Fruit fly (Drosophila melanogaster) Kc167 (cell line): ENCODE data around the gene TrpRS.

Experiments
- Myc ChIP-seq: fragments of >200 bp; optimal IDR thresholded peaks from 2 replicates; lab custom pipeline; 2017; ENCODE audit warnings: missing external identifiers
- Sin3A ChIP-seq: fragments of >200 bp; optimal IDR thresholded peaks from 2 replicates; lab custom pipeline; 2018; ENCODE audit warnings: missing external identifiers
- h ChIP-seq: fragments of >200 bp; optimal IDR thresholded peaks from 3 replicates; lab custom pipeline; 2018; ENCODE audit warnings: missing external identifiers
- insv ChIP-seq: fragments of >200 bp; optimal IDR thresholded peaks from 3 replicates; lab custom pipeline; 2018; ENCODE audit warnings: missing external identifiers
- psq ChIP-seq: fragments of >200 bp; optimal IDR thresholded peaks from 2 replicates; lab custom pipeline; 2017; ENCODE audit warnings: missing external identifiers
- ttk ChIP-seq: sonication (Bioruptor generic); optimal IDR thresholded peaks from 2 replicates; lab custom pipeline; 2017; ENCODE audit warnings: missing external identifiers

Gene TrpRS

DNA sequence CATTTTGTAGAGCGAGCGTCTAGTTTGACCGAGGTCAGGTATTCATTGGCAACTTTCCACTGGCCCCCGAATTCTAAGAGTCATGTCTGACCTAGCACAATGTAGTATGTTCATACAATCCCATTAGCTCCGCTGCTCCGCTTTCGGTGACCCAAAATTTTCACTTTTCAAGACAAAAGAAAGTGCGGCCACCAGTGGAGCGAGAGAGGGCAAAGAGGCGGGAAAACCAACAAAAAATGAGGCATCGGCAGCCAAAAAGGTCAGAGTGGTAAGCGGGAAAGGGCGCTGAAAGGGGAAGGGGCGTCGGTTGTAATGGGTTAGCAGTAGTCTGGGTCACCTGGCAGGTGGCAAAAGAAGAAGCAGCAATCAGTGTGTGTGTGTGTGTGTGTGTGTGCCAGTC lies 51.2 kb downstream of the TrpRS start:
- TF ChIP-seq h (lab: Kevin White, UChicago): no peak
- TF ChIP-seq psq: no peak
- no peak for TF ChIP-seq Myc (lab: Kevin White, UChicago)
- no peak for TF ChIP-seq insv (lab: Kevin White, UChicago)
- no peak for TF ChIP-seq Sin3A (lab: Kevin White, UChicago)
- TF ChIP-seq ttk (lab: Kevin White, UChicago): no peak
